Worm (Caenorhabditis elegans): Measurements from ENCODE around the gene H18N23.2.
A peak's percentile ranks its signal among the peaks of the same experiment; 100 is the strongest.
"Not testable (repeated sequence)": the region's sequence is repeated elsewhere in the genome, so short reads cannot be mapped to it uniquely, and the experiment has no call there.

The H18N23.2 gene

DNA sequence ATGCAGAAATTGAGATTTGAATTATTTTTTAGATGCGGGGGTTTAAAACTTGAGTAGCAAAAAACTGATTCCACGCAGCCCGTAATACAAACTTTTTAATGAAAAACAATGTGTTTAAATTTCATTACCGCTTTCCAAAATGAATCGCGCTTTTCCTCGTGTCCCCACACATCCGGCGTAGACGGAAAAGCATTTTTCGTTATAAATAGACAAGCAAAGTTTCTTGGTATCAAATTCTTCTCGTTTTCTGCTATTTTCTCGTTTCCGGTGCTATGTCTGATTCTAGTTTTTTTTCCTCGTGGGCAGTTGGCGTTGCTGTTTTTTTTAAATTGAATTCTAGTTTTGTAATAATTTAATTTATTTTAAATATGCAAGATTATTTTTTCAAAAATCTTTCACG is 27.6 kb downstream of the H18N23.2 start:
- TF ChIP-seq ztf-23 (GFP tag; IDR thresholded peaks at IDR 0.05) (no peak), flt-1 (GFP tag; IDR thresholded peaks at IDR 0.05) (no peak), med-1 (GFP tag; optimal IDR thresholded peaks at IDR 0.05; ENCODE audit: insufficient read depth) (no peak), cog-1 (tag; optimal IDR thresholded peaks at IDR 0.05) (no peak), klf-2 (GFP tag; conservative IDR thresholded peaks at IDR 0.05) (no peak), T22C8.4 (GFP tag; IDR thresholded peaks at IDR 0.05) (no peak), ztf-29 (GFP tag; IDR thresholded peaks at IDR 0.05) (no peak), tab-1 (GFP tag; IDR thresholded peaks at IDR 0.05) (no peak), ref-1 (GFP tag; conservative IDR thresholded peaks at IDR 0.05) (no peak)

DNA sequence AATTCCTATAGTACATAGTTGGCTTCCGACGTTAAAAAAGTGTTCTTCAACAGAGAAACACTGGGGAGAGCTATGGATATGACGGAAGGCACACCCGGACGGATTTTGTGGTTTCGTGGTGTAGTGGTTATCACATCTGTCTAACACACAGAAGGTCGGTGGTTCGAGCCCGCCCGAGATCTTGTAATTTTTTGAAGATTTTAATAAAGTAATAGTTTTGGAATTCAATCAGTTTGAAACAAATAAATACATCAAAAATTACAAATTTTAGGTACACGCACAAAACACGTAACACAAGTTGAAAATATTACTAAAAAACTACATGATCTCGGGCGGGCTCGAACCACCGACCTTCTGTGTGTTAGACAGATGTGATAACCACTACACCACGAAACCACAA is 29.5 kb downstream of the H18N23.2 start:
- TF ChIP-seq ref-1 (GFP tag; conservative IDR thresholded peaks at IDR 0.05) (peak; percentile 52; the same call in 1 of the 2 replicates), cog-1 (tag; optimal IDR thresholded peaks at IDR 0.05) (no peak), klf-2 (GFP tag; conservative IDR thresholded peaks at IDR 0.05) (no peak), ztf-23 (GFP tag; IDR thresholded peaks at IDR 0.05) (0 out of 2 replicates have a peak, but pooled peaks have one; percentile 29), ztf-29 (GFP tag; IDR thresholded peaks at IDR 0.05) (no peak), flt-1 (GFP tag; IDR thresholded peaks at IDR 0.05) (peak; percentile 78), T22C8.4 (GFP tag; IDR thresholded peaks at IDR 0.05) (peak; percentile 45; the same call in 1 of the 2 replicates), med-1 (GFP tag; optimal IDR thresholded peaks at IDR 0.05; ENCODE audit: insufficient read depth) (no peak), tab-1 (GFP tag; IDR thresholded peaks at IDR 0.05) (0 out of 2 replicates have a peak, but pooled peaks have one; percentile 72)

DNA sequence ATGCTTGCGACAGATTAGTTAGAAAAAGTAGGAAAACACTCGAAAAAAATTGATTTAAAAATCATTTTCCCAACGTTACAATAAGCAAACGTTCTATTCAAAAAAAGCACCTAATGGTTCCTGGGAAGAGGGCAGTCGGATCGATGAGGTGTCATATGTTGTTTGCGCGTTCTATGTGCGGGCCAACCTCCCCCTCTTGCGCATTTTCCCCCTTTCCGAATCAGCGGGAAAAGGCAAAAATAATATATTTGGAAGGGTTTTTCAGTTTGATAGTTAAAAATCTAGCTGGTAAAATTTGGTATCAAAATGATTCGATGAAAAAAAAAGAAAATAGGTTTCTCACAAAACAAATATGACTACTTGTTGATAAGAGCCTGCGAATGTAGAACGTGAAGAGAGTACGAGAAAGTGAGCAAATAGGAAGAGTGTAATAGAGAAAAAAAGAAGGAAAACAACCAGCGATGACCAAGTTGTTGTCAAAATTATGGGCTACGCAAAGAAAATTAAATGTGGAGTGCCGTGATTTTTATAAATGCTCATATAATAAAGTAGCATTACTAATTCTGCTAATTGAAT is 30.2 kb downstream of the H18N23.2 start:
- TF ChIP-seq tab-1 (GFP tag; IDR thresholded peaks at IDR 0.05), result no peak
- 0 out of 2 replicates have a peak, but pooled peaks have one; percentile 28 for TF ChIP-seq T22C8.4 (GFP tag; IDR thresholded peaks at IDR 0.05)
- peak; percentile 51 for TF ChIP-seq cog-1 (tag; optimal IDR thresholded peaks at IDR 0.05)

DNA sequence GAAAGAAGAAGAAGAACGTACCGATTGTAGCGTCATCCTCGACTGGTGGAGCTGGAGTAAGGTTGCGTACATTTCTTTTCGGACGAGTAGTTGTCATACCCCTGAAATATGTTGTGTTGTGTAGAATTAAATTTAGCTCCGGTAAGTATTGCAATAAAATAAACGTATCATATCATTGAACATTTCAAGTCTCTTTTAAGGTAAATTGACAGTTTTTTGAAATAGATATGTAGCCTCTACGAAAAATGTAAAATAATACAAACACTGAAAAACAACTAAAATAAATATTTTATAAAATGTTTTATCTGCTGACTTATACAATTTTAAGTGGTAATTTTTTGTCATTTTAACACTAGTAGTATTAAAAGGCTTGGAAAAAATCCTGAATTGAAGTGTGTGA is 30.7 kb downstream of the H18N23.2 start, which contains the start of gene C16H3.3:
Gene C16H3.3 (minus strand): TSS at position 101 of the 400 bp plus-strand sequence.
- TF ChIP-seq T22C8.4 (GFP tag; IDR thresholded peaks at IDR 0.05) (no peak), flt-1 (GFP tag; IDR thresholded peaks at IDR 0.05) (no peak), cog-1 (tag; optimal IDR thresholded peaks at IDR 0.05) (no peak), ztf-29 (GFP tag; IDR thresholded peaks at IDR 0.05) (no peak), klf-2 (GFP tag; conservative IDR thresholded peaks at IDR 0.05) (no peak), med-1 (GFP tag; optimal IDR thresholded peaks at IDR 0.05; ENCODE audit: insufficient read depth) (no peak), ref-1 (GFP tag; conservative IDR thresholded peaks at IDR 0.05) (no peak), tab-1 (GFP tag; IDR thresholded peaks at IDR 0.05) (no peak), ztf-23 (GFP tag; IDR thresholded peaks at IDR 0.05) (no peak)

DNA sequence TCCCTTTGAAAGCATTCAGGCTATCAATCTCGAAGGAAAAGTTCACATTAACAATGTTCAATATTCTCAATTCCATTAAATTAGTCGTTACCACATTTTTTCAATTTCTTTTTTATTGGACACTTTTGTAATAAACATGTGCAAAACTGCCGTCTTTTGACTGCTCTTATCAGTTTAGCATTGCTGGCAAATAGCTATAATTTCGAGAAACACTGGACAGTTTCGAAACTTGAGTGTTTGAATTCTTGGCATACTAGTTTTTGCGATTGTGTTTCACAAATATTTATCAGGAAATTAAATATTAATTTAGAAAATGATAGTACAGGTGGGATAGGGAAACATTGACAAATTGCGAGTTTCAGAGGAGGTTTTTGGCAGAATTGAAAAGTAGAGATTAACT is 39.3 kb downstream of the H18N23.2 start:
- TF ChIP-seq T22C8.4 (GFP tag; IDR thresholded peaks at IDR 0.05), result no peak
- no peak for TF ChIP-seq med-1 (GFP tag; optimal IDR thresholded peaks at IDR 0.05; ENCODE audit: insufficient read depth)
- TF ChIP-seq ztf-23 (GFP tag; IDR thresholded peaks at IDR 0.05), result no peak
- no peak for TF ChIP-seq klf-2 (GFP tag; conservative IDR thresholded peaks at IDR 0.05)
- TF ChIP-seq ztf-29 (GFP tag; IDR thresholded peaks at IDR 0.05), result no peak
- TF ChIP-seq cog-1 (tag; optimal IDR thresholded peaks at IDR 0.05), result no peak
- TF ChIP-seq tab-1 (GFP tag; IDR thresholded peaks at IDR 0.05), result no peak
- no peak for TF ChIP-seq flt-1 (GFP tag; IDR thresholded peaks at IDR 0.05)
- no peak for TF ChIP-seq ref-1 (GFP tag; conservative IDR thresholded peaks at IDR 0.05)

DNA sequence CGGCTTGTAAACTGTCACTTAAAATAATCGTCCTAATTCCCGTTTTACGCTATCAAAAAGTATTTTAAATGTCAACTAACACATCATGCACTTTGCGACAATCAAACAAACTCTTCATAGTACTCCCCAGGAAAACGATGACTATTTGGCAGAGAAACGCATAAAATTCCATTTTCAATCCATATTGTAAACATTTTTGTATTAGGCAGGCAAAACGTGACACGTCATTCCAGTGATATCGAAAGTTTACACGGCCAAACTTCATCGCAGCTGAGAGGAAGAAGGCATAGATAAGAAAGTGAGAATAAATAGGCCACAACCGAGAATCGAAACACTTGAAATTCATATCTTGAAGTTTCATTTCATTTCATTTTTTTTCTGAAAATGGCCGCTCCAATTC is 40.5 kb downstream of the H18N23.2 start, which contains the start of gene lec-9:
Gene lec-9 (plus strand): TSS at position 349 of the 400 bp plus-strand sequence.
- TF ChIP-seq tab-1 (GFP tag; IDR thresholded peaks at IDR 0.05), result no peak
- TF ChIP-seq med-1 (GFP tag; optimal IDR thresholded peaks at IDR 0.05; ENCODE audit: insufficient read depth), result no peak
- TF ChIP-seq ztf-23 (GFP tag; IDR thresholded peaks at IDR 0.05), result no peak
- TF ChIP-seq cog-1 (tag; optimal IDR thresholded peaks at IDR 0.05), result no peak
- no peak for TF ChIP-seq ref-1 (GFP tag; conservative IDR thresholded peaks at IDR 0.05)

DNA sequence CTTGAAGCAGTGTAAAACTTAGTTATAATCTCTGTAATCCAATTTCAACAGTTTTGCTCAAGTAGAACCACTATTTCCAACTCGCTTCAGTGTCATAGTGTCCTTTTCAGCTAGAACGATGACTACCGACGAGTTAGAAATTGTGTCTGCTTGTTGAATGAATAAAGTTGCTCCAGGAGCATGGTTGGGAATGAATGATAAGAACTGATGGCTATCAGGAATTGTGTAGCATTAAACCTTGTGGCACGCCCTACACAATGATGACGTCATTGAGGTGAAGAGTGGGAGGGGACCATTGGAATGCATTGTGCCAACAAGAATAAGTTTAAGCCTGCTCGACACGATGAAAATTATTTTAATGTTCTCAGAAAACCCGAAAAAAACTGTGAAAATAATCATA is 42.0 kb downstream of the H18N23.2 start:
- TF ChIP-seq klf-2 (GFP tag; conservative IDR thresholded peaks at IDR 0.05), result no peak
- TF ChIP-seq ref-1 (GFP tag; conservative IDR thresholded peaks at IDR 0.05), result no peak
- no peak for TF ChIP-seq ztf-29 (GFP tag; IDR thresholded peaks at IDR 0.05)
- TF ChIP-seq flt-1 (GFP tag; IDR thresholded peaks at IDR 0.05), result no peak
- TF ChIP-seq tab-1 (GFP tag; IDR thresholded peaks at IDR 0.05), result no peak
- no peak for TF ChIP-seq ztf-23 (GFP tag; IDR thresholded peaks at IDR 0.05)
- no peak for TF ChIP-seq T22C8.4 (GFP tag; IDR thresholded peaks at IDR 0.05)
- TF ChIP-seq med-1 (GFP tag; optimal IDR thresholded peaks at IDR 0.05; ENCODE audit: insufficient read depth), result no peak
- TF ChIP-seq cog-1 (tag; optimal IDR thresholded peaks at IDR 0.05), result no peak

DNA sequence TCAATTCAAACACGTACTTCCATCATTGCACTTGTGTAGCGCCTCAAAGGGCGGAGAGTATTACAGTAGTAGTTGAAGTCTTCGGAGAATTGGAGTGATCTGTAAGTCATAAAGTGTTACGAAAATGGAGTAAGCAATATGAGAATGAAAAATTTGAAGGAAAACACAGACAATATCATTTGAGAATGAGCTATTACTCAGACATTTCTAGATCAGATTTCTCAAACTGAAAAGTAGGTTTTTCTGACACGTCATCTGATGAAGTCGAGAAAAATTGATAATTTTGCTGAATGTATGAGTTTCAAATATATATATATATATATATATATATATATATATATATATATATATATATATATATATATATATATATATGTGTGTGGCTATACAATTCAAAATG is 60.9 kb downstream of the H18N23.2 start, which contains the start of gene frpr-7:
Gene frpr-7 (minus strand): TSS at position 101 of the 400 bp plus-strand sequence.
- TF ChIP-seq flt-1 (GFP tag; IDR thresholded peaks at IDR 0.05), result no peak

DNA sequence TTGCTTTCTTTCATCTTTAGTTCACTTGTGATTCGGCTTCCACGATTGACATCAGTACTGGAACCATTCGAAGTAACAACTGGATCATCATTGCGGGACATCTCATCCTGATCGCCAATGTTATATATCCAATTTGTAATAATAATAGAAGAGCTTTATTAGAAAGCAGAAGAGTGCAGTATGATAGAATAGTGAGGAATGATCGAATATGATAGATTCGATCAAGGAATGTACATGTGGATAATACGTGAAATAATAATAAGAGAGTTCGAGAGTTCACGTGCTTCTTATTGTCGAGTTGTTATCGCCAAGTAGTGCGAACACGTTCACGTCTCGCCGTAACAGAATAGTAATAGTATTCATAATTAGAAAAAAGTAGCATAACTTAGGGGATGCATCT is 61.7 kb downstream of the H18N23.2 start, which contains the start of gene F39B3.3:
Gene F39B3.3 (minus strand): TSS at position 101 of the 400 bp plus-strand sequence.
- TF ChIP-seq cog-1 (tag; optimal IDR thresholded peaks at IDR 0.05); T22C8.4 (GFP tag; IDR thresholded peaks at IDR 0.05); flt-1 (GFP tag; IDR thresholded peaks at IDR 0.05): not testable (repeated sequence)
